Worm (Caenorhabditis elegans) whole organism, L1 larva: Measurements from ENCODE around the gene T24C4.5.

Experiments
- F16B12.6 ChIP-seq: fragments of 150-350 bp; optimal IDR thresholded peaks from 2 replicates; lab custom pipeline; 2014; ENCODE audit warnings: missing biosample characterization, missing genetic modification characterization
- alr-1 ChIP-seq: fragments of 200-800 bp; sonication (Bioruptor generic); optimal IDR thresholded peaks from 2 replicates; lab custom pipeline; 2018; ENCODE audit warnings: borderline replicate concordance, mild to moderate bottlenecking, missing genetic modification characterization, missing compliant biosample characterization
- blmp-1 ChIP-seq: fragments of 150-350 bp; optimal IDR thresholded peaks from 2 replicates; lab custom pipeline; 2014; ENCODE audit warnings: missing biosample characterization, missing genetic modification characterization
- ceh-8 ChIP-seq: fragments of 200-800 bp; sonication (Bioruptor generic); optimal IDR thresholded peaks from 2 replicates; lab custom pipeline; 2018; ENCODE audit warnings: mild to moderate bottlenecking, missing genetic modification characterization, moderate library complexity, missing compliant biosample characterization
- ceh-88 ChIP-seq: fragments of 200-800 bp; sonication (Bioruptor generic); IDR thresholded peaks from 2 replicates; pipeline ENCODE4 v1.3.6; 2022; ENCODE audit warnings: missing genetic modification characterization, missing compliant biosample characterization
- ceh-90 ChIP-seq: sonication (generic microtip); optimal IDR thresholded peaks from 2 replicates; lab custom pipeline; 2016; ENCODE audit warnings: missing genetic modification characterization, missing compliant biosample characterization
- efl-1 ChIP-seq, 4 experiments: fragments of 150-350 bp; optimal IDR thresholded peaks in 3 of 4; peaks in 1 of 4; 1 replicate in 1 of 4; 2 replicates in 3 of 4; lab custom pipeline; 2014; ENCODE audit warnings: missing biosample characterization in 2 of 4, missing genetic modification characterization in 2 of 4, missing genetic modification reagents in 2 of 4
- efl-3 ChIP-seq: fragments of 200-800 bp; sonication (Bioruptor generic); optimal IDR thresholded peaks from 2 replicates; lab custom pipeline; 2018; ENCODE audit warnings: mild to moderate bottlenecking, missing genetic modification characterization, missing compliant biosample characterization
- egl-13 ChIP-seq: sonication (generic microtip); optimal IDR thresholded peaks from 2 replicates; lab custom pipeline; 2016; ENCODE audit warnings: missing genotype, missing genetic modification reagents, missing genetic modification characterization, missing compliant biosample characterization
- egl-27 ChIP-seq, 2 experiments: fragments of 150-350 bp in 1 of 2; sonication (generic microtip); optimal IDR thresholded peaks; 3 replicates each; lab custom pipeline; 2017 to 2018; ENCODE audit warnings: missing biosample characterization in 2 of 2, missing genetic modification characterization in 2 of 2, missing genetic modification reagents in 2 of 2
- elt-3 ChIP-seq, 6 experiments: fragments of 150-350 bp in 1 of 6; sonication (generic microtip); optimal IDR thresholded peaks; 2 replicates each; lab custom pipeline; 2017 to 2018; ENCODE audit warnings: missing biosample characterization in 6 of 6, missing genetic modification characterization in 6 of 6, inconsistent platforms in 1 of 6
- fkh-10 ChIP-seq: sonication (generic microtip); optimal IDR thresholded peaks from 2 replicates; lab custom pipeline; 2017; ENCODE audit warnings: missing biosample characterization, missing genetic modification reagents, missing genetic modification characterization
- fkh-4 ChIP-seq: sonication (generic microtip); optimal IDR thresholded peaks from 2 replicates; lab custom pipeline; 2016; ENCODE audit warnings: missing compliant biosample characterization, missing genetic modification characterization, borderline replicate concordance
- grh-1 ChIP-seq: fragments of 200-800 bp; sonication (Bioruptor generic); IDR thresholded peaks from 2 replicates; pipeline ENCODE4 v1.3.6; 2022; ENCODE audit warnings: missing genetic modification reagents, missing genetic modification characterization, missing compliant biosample characterization
- hlh-17 ChIP-seq: fragments of 200-800 bp; sonication (Bioruptor generic); optimal IDR thresholded peaks from 2 replicates; lab custom pipeline; 2018; ENCODE audit warnings: missing genetic modification characterization, mild to moderate bottlenecking, missing compliant biosample characterization, moderate library complexity, borderline replicate concordance
- hpl-2 ChIP-seq: fragments of 150-350 bp; optimal IDR thresholded peaks from 2 replicates; lab custom pipeline; 2014; ENCODE audit warnings: missing biosample characterization, missing genetic modification reagents, missing genetic modification characterization
- irx-1 ChIP-seq: sonication (generic microtip); optimal IDR thresholded peaks from 2 replicates; lab custom pipeline; 2016; ENCODE audit warnings: missing genetic modification characterization, missing compliant biosample characterization
- isw-1 ChIP-seq: fragments of 200-800 bp; sonication (Bioruptor generic); IDR thresholded peaks from 2 replicates; pipeline ENCODE4 v1.3.6; 2022; ENCODE audit warnings: missing genetic modification characterization, missing compliant biosample characterization
- jun-1 ChIP-seq: fragments of 150-350 bp; optimal IDR thresholded peaks from 2 replicates; lab custom pipeline; 2014; ENCODE audit warnings: missing biosample characterization, missing genetic modification reagents, missing genetic modification characterization
- lin-13 ChIP-seq: fragments of 150-350 bp; optimal IDR thresholded peaks from 2 replicates; lab custom pipeline; 2014; ENCODE audit warnings: missing biosample characterization, missing genetic modification reagents, missing genetic modification characterization
- lin-15B ChIP-seq: fragments of 150-350 bp; sonication (generic microtip); optimal IDR thresholded peaks from 3 replicates; lab custom pipeline; 2014; ENCODE audit warnings: missing biosample characterization, missing genetic modification characterization
- lin-35 ChIP-seq, 2 experiments: fragments of 150-350 bp; optimal IDR thresholded peaks; 2 replicates each; lab custom pipeline; 2014; ENCODE audit warnings: missing biosample characterization in 2 of 2, missing genetic modification characterization in 2 of 2, missing genetic modification reagents in 2 of 2
- lsy-2 ChIP-seq, 2 experiments: fragments of 150-350 bp; optimal IDR thresholded peaks; 2 replicates each; lab custom pipeline; 2014; ENCODE audit warnings: missing biosample characterization in 2 of 2, missing genetic modification characterization in 2 of 2
- mab-9 ChIP-seq: fragments of 200-800 bp; sonication (Bioruptor generic); IDR thresholded peaks from 2 replicates; pipeline ENCODE4 v1.3.6; 2022; ENCODE audit warnings: missing genetic modification reagents, missing genetic modification characterization, missing compliant biosample characterization
- mef-2 ChIP-seq: fragments of 150-350 bp; optimal IDR thresholded peaks from 2 replicates; lab custom pipeline; 2014; ENCODE audit warnings: missing biosample characterization, missing genetic modification characterization
- nhr-11 ChIP-seq: fragments of 150-350 bp; optimal IDR thresholded peaks from 2 replicates; lab custom pipeline; 2014; ENCODE audit warnings: missing biosample characterization, missing genetic modification characterization
- nhr-19 ChIP-seq: fragments of 200-800 bp; sonication (Bioruptor generic); conservative IDR thresholded peaks from 2 replicates; pipeline ENCODE4 v1.3.6; 2022; ENCODE audit warnings: missing genetic modification characterization, missing compliant biosample characterization
- nhr-20 ChIP-seq: sonication (generic microtip); optimal IDR thresholded peaks from 2 replicates; lab custom pipeline; 2016; ENCODE audit warnings: mild to moderate bottlenecking, missing genetic modification characterization, missing compliant biosample characterization
- nhr-47 ChIP-seq: sonication (generic microtip); optimal IDR thresholded peaks from 2 replicates; lab custom pipeline; 2016; ENCODE audit warnings: mild to moderate bottlenecking, missing genetic modification characterization, moderate library complexity, missing compliant biosample characterization
- nhr-71 ChIP-seq: sonication (generic microtip); optimal IDR thresholded peaks from 2 replicates; lab custom pipeline; 2016; ENCODE audit warnings: mild to moderate bottlenecking, missing genetic modification characterization, moderate library complexity, missing compliant biosample characterization
- nhr-76 ChIP-seq: sonication (generic microtip); optimal IDR thresholded peaks from 2 replicates; lab custom pipeline; 2017; ENCODE audit warnings: missing biosample characterization, missing genetic modification characterization
- nhr-77 ChIP-seq: fragments of 150-350 bp; optimal IDR thresholded peaks from 2 replicates; lab custom pipeline; 2014; ENCODE audit warnings: missing biosample characterization, missing genetic modification characterization
- nhr-85 ChIP-seq: sonication (generic microtip); peaks from one replicate; lab custom pipeline; 2016; ENCODE audit warnings: missing genetic modification characterization, inconsistent platforms, missing compliant biosample characterization
- pqm-1 ChIP-seq: sonication (generic microtip); optimal IDR thresholded peaks from 3 replicates; lab custom pipeline; 2017; ENCODE audit warnings: missing biosample characterization, missing genetic modification characterization
- rnt-1 ChIP-seq: sonication (generic microtip); optimal IDR thresholded peaks from 2 replicates; lab custom pipeline; 2016; ENCODE audit warnings: mild to moderate bottlenecking, missing genetic modification characterization, moderate library complexity, missing compliant biosample characterization
- skn-1 ChIP-seq: fragments of 150-350 bp; optimal IDR thresholded peaks from 2 replicates; lab custom pipeline; 2014; ENCODE audit warnings: missing biosample characterization, missing genetic modification characterization
- sox-4 ChIP-seq: sonication (generic microtip); optimal IDR thresholded peaks from 2 replicates; lab custom pipeline; 2016; ENCODE audit warnings: missing genetic modification characterization, missing compliant biosample characterization
- sptf-1 ChIP-seq: fragments of 150-350 bp; optimal IDR thresholded peaks from 2 replicates; lab custom pipeline; 2014; ENCODE audit warnings: missing biosample characterization, missing genetic modification characterization
- sup-37 ChIP-seq: fragments of 200-800 bp; sonication (Bioruptor generic); optimal IDR thresholded peaks from 2 replicates; lab custom pipeline; 2018; ENCODE audit warnings: mild to moderate bottlenecking, missing genetic modification characterization, missing compliant biosample characterization
- swsn-7 ChIP-seq: sonication (generic microtip); optimal IDR thresholded peaks from 2 replicates; lab custom pipeline; 2016; ENCODE audit warnings: missing genetic modification characterization, missing compliant biosample characterization
- tlp-1 ChIP-seq: fragments of 150-350 bp; optimal IDR thresholded peaks from 2 replicates; lab custom pipeline; 2014; ENCODE audit warnings: missing biosample characterization, missing genetic modification characterization
- unc-130 ChIP-seq: fragments of 150-350 bp; optimal IDR thresholded peaks from 2 replicates; lab custom pipeline; 2017; ENCODE audit warnings: missing biosample characterization, missing genetic modification characterization, inconsistent platforms
- zip-4 ChIP-seq: fragments of 200-800 bp; sonication (Bioruptor generic); optimal IDR thresholded peaks from 2 replicates; lab custom pipeline; 2018; ENCODE audit warnings: mild to moderate bottlenecking, missing genetic modification characterization, moderate library complexity, missing compliant biosample characterization
- ztf-11 ChIP-seq, 2 experiments: sonication (generic microtip); optimal IDR thresholded peaks; 2 replicates each; lab custom pipeline; 2016 to 2017; ENCODE audit warnings: missing genetic modification characterization in 2 of 2, missing biosample characterization in 1 of 2, missing compliant biosample characterization in 1 of 2

T24C4.5 gene

ce11 chrIII:870555-870954 lies 9.0 kb downstream of the T24C4.5 start:
- no peak for TF ChIP-seq lin-13 (GFP tag; lab: Kevin White, UChicago)
- TF ChIP-seq, all 84 proteins: peak for 0

ce11 chrIII:869869-870268 lies 9.7 kb downstream of the T24C4.5 start, which contains the start of gene T24C4.2:
T24C4.2 (minus strand) TSS chrIII:869969.
- TF ChIP-seq efl-1 (optimal IDR thresholded peaks at IDR 0.05; lab: Kevin White, UChicago) (no peak), efl-1 (GFP tag; optimal IDR thresholded peaks at IDR 0.05 in 1 of 2; lab: Kevin White, UChicago) (peak in 1 of 2 experiments; percentile 73), F16B12.6 (tag; lab: Kevin White, UChicago) (no peak)

- TF ChIP-seq ceh-88 (GFP tag; lab: Robert Waterston, UW): no peak
- TF ChIP-seq ztf-11 (tag; optimal IDR thresholded peaks at IDR 0.05; lab: Kevin White, UChicago): peak in 1 of 2 experiments; percentile 45
Observed at ce11 chrIII:868866-869265, 10.7 kb downstream of the T24C4.5 start.

- TF ChIP-seq nhr-11 (tag; lab: Kevin White, UChicago) (no peak), lin-13 (GFP tag; lab: Kevin White, UChicago) (no peak), mef-2 (tag; lab: Kevin White, UChicago) (no peak), alr-1 (tag; lab: Kevin White, UChicago) (no peak), nhr-47 (no peak), nhr-20 (tag; lab: Kevin White, UChicago) (peak; percentile 13), elt-3 (tag; optimal IDR thresholded peaks at IDR 0.05; lab: Kevin White, UChicago) (no peak), nhr-76 (tag; lab: Kevin White, UChicago) (no peak), nhr-19 (no peak), sox-4 (tag; lab: Kevin White, UChicago) (no peak), nhr-85 (tag; lab: Kevin White, UChicago) (no peak), blmp-1 (peak; percentile 66), egl-27 (tag; optimal IDR thresholded peaks at IDR 0.05; lab: Kevin White, UChicago) (no peak), efl-1 (optimal IDR thresholded peaks at IDR 0.05; lab: Kevin White, UChicago) (no peak), efl-1 (GFP tag; optimal IDR thresholded peaks at IDR 0.05 in 1 of 2; lab: Kevin White, UChicago) (peak; percentile 16 to 84), rnt-1 (tag; lab: Kevin White, UChicago) (no peak), egl-13 (no peak), F16B12.6 (tag; lab: Kevin White, UChicago) (no peak), ceh-8 (GFP tag; lab: Kevin White, UChicago) (no peak), ceh-88 (GFP tag; lab: Robert Waterston, UW) (no peak), fkh-4 (tag; lab: Kevin White, UChicago) (no peak), mab-9 (GFP tag; lab: Robert Waterston, UW) (no peak), skn-1 (tag; lab: Kevin White, UChicago) (peak; percentile 41), irx-1 (tag; lab: Kevin White, UChicago) (peak; percentile 8), efl-3 (no peak), lin-15B (tag; lab: Kevin White, UChicago) (no peak), lsy-2 (tag; optimal IDR thresholded peaks at IDR 0.05; lab: Kevin White, UChicago) (no peak), fkh-10 (GFP tag; lab: Kevin White, UChicago) (no peak), ceh-90 (tag; lab: Kevin White, UChicago) (no peak), unc-130 (tag; lab: Kevin White, UChicago) (no peak), isw-1 (GFP tag; lab: Robert Waterston, UW) (no peak), tlp-1 (no peak), jun-1 (tag; lab: Kevin White, UChicago) (no peak), hlh-17 (GFP tag; lab: Kevin White, UChicago) (no peak), grh-1 (no peak), sptf-1 (tag; lab: Kevin White, UChicago) (no peak), nhr-71 (tag; lab: Kevin White, UChicago) (peak; percentile 11), hpl-2 (GFP tag; lab: Kevin White, UChicago) (no peak), zip-4 (GFP tag; lab: Kevin White, UChicago) (no peak), lin-35 (GFP tag; optimal IDR thresholded peaks at IDR 0.05; lab: Kevin White, UChicago) (peak in 1 of 2 experiments; percentile 26), pqm-1 (tag; lab: Kevin White, UChicago) (no peak), sup-37 (GFP tag; lab: Kevin White, UChicago) (no peak), nhr-77 (tag; lab: Kevin White, UChicago) (no peak), swsn-7 (tag; lab: Kevin White, UChicago) (no peak), ztf-11 (tag; optimal IDR thresholded peaks at IDR 0.05; lab: Kevin White, UChicago) (no peak)
Observed at ce11 chrIII:861819-862356, 17.6 kb downstream of the T24C4.5 start, which contains the start of gene arx-4. arx-4 (plus strand) TSS chrIII:862306.
